Fruit fly (Drosophila melanogaster) whole organism, adult: ENCODE measurements around the gene CG9018.

Experiments
- Crg-1 ChIP-seq: fragments of 200-800 bp; sonication (Bioruptor generic); optimal IDR thresholded peaks from 2 replicates; lab custom pipeline; 2016; ENCODE audit warnings: missing biosample characterization, missing genetic modification characterization
- bab1 ChIP-seq: fragments of 200-800 bp; sonication (Bioruptor generic); optimal IDR thresholded peaks from 3 replicates; lab custom pipeline; 2019; ENCODE audit warnings: missing biosample characterization, mild to moderate bottlenecking, missing genetic modification characterization, moderate library complexity
- kay ChIP-seq: fragments of 200-800 bp; sonication (Bioruptor generic); peaks from one replicate; lab custom pipeline; 2016; ENCODE audit warnings: missing biosample characterization, missing genetic modification characterization, borderline replicate concordance
- toe ChIP-seq: fragments of 200-800 bp; sonication (Bioruptor generic); optimal IDR thresholded peaks from 2 replicates; lab custom pipeline; 2016; ENCODE audit warnings: missing biosample characterization, missing genetic modification characterization

DNA sequence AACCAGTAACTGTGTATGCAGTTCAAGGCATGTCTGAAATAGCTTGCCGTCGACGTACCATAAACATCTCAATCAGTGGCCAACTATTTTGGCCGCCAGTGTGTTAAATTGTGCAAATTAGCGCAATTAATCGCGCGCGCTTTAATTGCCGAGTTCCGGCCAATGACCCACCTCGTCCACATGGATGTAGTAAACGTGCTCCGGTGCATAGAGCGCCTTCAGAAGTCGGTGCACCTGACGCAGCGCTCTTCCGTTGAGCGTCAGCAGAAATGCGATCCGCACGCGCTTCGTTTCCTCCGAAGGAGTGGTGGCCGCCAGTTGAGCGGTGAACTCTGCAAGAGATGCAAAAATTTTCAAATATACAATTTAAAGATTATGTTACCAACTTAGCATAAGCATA lies 24.4 kb upstream of the CG9018 start:
- TF ChIP-seq toe (GFP tag; lab: Kevin White, UChicago) (no peak), bab1 (GFP tag; lab: Kevin White, UChicago) (peak; percentile 53), kay (GFP tag; lab: Kevin White, UChicago) (no peak), Crg-1 (GFP tag; lab: Kevin White, UChicago) (no peak)
